Fruit fly (Drosophila melanogaster): Measurements from ENCODE around the gene sd.
A peak's percentile ranks its signal among the peaks of the same experiment; 100 is the strongest.
"Not testable (repeated sequence)": the region's sequence is repeated elsewhere in the genome, so short reads cannot be mapped to it uniquely, and the experiment has no call there.

sd gene

DNA sequence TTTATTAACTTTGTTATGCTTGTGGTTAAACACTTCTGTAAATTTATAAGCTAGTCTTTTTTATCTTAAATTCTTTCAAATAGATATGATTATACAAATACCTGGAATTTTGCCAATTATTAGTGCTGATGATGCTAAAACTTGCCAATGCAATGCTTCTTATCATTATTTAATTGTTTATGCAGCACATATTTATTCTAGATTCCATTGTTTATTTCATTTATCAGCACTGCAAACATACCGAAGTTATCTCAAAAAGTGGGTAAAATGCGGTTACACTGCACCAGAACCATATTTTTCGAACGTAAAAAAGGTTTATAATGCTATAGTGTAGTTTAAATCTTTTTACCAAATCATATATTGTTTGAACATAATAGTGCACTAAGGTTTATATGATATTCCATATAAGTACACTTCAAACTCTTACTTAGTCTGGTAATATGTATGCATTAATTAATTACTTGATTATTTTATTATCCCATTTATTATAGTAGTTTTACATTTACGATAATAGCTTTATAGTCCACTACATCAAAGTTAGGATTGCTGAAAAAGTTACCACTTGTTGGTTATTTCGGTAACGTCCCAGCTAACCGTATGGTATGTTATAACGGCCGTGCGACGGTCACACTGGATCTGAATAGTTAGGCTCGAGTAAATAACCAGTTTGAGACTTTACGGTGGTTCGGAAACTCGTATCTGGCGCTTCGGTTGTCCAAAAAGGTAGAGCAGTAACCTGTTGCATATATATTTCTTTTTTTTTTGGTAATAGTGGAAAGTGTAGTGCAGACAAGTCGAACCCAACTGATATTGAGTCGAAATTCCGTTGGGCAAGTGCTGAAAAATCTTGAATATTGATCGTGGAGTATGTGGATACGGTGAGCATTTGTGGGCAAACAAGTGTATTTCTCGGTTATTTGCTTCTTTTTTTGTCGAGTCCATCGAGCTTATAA lies 15.7 kb upstream of the sd start, which contains the start of gene Rhp:
TSS of gene Rhp (plus strand) at position 663 of the 953 bp plus-strand sequence.
- TF ChIP-seq noc (tag; optimal IDR thresholded peaks at IDR 0.05), result no peak

DNA sequence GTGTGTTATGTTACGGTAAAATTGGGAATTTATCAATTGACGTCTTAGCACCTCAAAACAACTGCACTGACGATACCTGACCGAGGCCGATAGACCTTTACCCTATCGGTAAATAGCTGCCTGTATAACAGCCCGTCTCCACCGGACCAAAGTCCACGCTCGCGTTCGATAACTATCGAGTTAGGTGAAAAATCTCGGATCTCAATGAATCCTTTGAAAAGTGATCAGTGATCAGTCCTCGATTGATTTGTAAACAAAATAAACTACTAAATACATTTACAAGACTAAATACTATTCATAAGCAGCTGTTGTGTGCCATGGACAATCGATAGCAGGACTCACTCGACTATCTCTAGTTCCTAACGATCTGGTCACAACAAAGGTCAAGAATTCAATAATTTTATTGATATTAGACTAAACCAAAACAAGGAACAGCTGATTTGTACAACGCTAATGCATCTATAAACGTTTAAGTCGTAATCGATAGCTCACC lies 8.2 kb upstream of the sd start, which contains the start of gene sordd1:
TSS of gene sordd1 (minus strand) at position 78 of the 493 bp plus-strand sequence.
- TF ChIP-seq noc (tag; optimal IDR thresholded peaks at IDR 0.05), result not testable (repeated sequence)

DNA sequence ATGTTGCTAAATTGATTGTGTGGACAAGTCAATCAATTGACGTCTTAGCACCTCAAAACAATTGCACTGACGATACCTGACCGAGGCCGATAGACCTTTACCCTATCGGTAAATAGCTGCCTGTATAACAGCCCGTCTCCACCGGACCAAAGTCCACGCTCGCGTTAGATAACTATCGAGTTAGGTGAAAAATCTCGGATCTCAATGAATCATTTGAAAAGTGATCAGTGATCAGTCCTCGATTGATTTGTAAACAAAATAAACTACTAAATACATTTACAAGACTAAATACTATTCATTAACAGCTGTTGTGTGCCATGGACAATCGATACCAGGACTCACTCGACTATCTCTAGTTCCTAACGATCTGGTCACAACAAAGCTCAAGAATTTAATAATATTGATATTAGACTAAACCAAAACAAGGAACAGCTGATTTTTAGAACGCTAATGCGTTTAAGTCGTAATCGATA lies 5.0 kb upstream of the sd start, which contains the start of the genes sordd2 and CG15602:
TSS of gene sordd2 (minus strand) at position 78 of the 473 bp plus-strand sequence.
TSS of gene CG15602 (plus strand) at position 342 of the 473 bp plus-strand sequence.
- not testable (repeated sequence) for TF ChIP-seq noc (tag; optimal IDR thresholded peaks at IDR 0.05)

DNA sequence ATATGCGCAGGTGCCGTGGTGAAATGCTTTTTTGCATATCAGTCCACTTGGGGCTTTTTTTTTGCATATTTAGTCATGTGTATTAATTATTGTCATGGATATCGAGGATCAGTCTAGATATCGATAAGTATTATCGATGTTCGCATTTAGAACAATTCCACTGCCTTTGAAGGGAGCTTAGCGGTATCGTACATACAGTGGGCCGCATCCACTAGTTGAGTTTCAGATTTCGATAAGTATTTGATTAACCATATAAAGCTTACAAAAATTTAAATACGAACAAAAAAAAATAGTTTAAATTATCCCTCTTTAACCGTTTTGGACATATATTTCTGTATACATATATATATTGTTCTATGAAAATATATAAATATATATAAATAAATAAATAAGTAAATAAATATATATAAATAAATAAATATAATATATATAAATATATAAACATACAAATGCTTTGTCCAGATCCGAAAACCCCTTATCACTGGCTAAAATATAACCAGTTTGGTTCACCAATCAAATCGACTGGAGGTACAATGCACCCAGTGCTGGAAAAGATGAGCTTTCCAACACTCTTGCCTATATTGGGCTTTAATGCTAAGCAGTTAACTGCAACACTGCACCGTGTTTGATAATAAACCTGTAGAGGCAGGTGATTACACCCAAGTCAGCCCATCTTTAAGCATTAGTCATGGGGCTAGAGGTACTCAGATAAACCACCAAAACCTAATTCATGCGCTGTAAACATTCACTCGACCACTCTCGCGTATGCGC lies 1.1 kb upstream of the sd start:
- no peak for TF ChIP-seq noc (tag; optimal IDR thresholded peaks at IDR 0.05)

DNA sequence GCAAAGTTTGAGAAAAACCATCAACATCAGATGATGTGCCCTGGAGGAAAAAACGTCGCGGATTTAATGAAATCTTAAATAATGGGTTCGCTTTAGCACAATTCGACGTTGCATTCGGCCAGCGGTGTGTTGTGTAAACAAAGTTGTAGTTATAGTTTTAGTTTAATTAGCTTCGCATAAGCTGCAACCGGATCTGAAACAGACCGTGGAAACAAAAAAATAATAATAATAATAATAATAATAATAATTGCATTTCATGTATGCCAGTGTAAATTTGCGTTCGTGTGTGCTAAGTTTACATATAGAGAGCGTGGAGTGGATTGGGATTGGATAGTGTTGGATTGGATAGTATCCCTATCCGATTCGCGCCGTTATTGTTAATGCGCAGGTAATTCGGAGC lies 620 bp downstream of the sd start:
- TF ChIP-seq noc (tag; optimal IDR thresholded peaks at IDR 0.05), result no peak

DNA sequence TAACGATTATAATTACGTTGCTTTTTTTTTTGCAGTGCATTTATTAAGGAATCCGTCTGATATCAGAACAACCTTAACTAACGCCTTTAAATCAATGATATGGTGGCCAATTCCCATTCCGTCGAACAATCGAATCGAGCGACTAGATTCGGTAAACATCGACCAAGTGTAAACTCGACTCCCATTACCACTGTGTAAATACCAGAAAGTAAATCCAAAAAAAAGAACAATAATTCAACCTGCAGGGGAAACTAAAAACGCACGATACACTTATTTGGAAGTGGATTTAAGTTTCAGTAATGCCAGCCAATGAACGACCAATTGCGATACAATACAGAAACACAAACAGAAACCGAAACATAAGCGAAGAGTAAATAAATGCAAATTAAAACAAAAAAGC lies 1.4 kb downstream of the sd start:
- TF ChIP-seq noc (tag; optimal IDR thresholded peaks at IDR 0.05), result no peak

DNA sequence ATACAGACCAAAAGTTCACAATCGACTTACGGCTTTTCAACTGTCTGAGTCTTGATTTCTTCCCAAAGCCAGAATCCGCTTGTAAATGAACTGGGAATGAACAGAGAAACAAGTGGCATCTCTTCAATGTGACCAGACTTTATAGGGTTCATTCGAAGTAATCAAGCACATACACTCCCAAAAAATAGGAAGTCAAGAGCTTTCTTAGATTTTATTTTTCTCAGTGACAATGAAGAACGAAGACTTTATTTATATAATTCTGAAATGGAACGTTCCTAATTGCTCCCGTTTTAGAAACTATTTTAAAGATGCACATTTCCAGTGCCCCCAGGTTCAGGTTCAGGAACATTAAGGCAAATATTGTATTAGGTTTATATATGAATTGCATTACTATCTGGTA lies 3.7 kb downstream of the sd start:
- TF ChIP-seq noc (tag; optimal IDR thresholded peaks at IDR 0.05), result no peak

DNA sequence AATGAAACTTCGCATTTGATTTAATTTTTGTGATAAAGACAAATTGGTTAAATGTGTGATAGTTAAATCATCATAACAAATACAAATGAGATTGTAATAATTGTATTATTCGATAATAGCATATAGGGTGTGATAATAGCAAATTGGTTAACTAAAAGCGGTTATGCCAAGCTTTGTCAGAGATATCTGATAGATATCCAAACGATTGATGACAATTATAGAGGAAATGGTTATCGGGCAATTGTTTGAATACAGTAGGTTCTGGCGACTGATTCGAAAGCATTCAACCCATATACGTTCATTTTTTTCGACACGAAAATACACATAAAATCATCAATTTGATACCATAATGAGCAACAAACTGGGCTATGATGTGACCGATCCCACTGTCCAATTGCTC lies 5.1 kb downstream of the sd start, which contains the start of gene CG8509:
TSS of gene CG8509 (plus strand) at position 301 of the 400 bp plus-strand sequence.
- no peak for TF ChIP-seq noc (tag; optimal IDR thresholded peaks at IDR 0.05)

DNA sequence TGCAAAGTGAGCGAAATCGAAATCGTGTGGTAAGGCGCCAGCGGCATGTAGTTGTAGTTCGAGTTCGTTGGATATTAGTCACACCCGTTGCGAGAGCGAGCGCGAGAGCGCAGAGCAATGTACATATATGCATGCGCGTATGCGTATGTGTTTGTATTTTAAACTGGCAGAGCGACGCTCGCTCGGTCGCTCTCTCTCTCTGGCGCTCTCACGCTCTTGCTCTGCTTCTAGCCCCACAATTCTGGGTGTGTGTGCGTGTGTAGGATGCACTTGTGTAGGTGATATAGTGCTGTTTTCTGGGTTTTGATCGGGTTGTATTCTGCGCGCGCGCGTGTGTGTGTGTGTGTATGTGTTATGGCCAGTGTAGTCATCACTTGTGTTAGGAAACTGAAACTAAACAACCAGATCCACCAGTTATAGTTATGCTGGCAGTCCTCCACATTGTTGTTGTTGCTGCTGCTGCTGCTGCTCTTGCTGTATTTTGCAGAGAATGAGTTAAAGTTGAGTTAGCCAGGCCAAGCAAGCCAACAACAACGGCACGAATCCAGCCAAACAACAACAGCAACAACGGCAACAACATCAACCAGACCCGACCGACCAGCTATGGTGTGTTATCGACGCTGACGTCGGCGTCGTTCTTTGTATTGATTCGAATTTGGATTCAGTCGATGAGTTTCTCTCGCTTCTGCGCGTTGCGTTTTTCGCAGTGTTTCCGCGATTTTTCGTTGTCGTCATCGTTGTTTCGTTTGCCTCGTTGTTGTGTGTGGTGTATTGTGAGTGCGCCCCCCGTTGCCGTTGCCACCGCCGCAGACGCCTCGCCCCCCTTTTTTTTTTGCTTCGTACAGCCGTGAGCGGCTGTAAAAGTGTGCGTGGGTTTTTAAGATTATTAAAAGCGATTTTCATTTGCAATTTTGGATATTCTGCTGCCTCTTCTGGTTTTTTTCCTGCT lies 7.8 kb downstream of the sd start:
- peak; percentile 46 for TF ChIP-seq noc (tag; optimal IDR thresholded peaks at IDR 0.05)

DNA sequence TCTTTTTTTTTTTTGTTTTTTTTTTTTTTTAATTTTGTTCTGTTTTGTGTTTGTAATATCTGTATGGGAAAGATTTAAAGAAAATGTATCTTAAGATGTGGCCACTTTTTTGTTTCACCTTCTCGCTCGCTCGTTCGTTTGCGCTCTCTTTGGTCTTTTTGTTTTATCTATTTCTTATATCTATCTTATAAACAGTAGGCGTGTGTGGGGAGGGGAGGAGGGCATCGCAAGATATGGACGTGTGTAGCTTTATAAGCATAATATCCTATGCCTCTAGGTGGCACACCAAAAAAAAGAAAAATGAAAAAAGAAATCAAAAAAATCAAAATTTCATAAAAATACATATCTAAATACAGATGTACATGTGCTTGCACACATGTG lies 8.4 kb downstream of the sd start:
- no peak for TF ChIP-seq noc (tag; optimal IDR thresholded peaks at IDR 0.05)

DNA sequence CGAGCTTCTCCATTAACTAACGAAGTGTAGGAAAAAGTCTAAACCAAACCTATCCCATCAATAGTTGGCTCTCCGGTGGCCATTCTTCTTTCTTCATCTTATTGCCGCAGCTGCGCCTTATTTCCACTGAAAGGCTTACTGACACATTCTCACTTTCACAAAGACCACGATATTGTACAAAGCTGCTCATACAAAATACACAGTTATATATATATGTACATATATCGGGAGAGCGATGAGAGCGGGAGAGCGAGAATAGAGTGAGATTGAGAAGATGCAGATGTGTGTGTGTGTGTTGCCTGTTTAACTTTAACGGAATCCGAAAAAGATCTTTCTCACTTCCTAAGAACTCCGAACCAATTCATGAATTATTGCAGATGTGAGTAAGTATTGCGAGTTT lies 9.1 kb downstream of the sd start:
- TF ChIP-seq noc (tag; optimal IDR thresholded peaks at IDR 0.05), result no peak

DNA sequence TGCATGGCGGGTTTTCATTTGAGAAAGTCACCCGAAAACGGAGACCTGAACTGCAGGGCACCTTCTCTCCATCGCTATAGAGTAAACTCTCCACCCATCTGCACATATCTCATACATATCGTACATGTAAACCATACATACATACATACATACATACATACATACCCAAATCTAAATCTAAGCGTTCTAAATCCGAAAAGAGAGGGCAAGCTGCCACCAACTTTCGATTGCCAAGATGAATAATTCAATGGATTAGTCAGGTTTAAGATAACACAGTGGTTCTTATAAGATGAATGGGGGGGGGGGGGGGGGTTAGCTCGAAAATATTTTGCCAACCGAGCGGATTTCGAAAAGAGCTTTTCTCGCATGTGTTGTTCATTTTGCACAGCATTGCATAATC lies 10.3 kb downstream of the sd start:
- no peak for TF ChIP-seq noc (tag; optimal IDR thresholded peaks at IDR 0.05)

DNA sequence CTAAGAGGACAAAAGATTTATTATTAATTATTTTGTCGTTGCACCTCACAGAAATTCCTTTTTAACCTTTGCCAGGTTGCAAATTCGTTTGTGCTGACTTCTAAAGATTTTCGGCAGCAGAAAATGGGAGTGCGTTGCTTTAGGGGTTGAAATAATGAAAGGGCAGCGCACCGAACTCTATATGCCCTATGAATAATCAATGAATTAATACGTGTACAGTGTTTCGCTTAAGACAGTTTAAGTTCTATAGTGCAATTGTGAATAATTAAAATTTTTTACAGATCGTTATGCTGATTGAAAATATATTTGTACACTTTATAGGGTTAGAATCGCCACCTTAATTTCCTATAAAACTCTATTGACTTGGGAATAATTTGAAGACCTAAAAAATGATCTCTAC lies 12.0 kb downstream of the sd start:
- no peak for TF ChIP-seq noc (tag; optimal IDR thresholded peaks at IDR 0.05)

DNA sequence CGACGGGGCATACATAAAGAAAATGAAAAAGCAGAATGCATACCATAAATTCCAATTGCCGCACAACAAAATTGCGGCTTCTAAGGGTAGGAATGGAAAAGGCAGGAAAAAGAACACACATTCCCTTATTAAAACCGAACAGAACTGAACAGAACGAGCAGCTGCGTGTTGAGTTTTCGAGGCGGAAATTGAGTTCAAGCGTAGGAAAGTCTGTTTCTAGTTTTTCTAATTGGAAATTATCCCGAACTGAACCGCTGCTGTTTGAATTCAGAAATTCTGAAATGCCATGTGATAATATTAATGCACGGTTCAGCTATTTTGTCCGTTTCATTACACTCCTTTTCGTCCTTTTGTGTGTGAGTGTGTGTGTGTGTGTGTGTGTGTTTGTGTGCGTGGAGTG lies 12.7 kb downstream of the sd start:
- TF ChIP-seq noc (tag; optimal IDR thresholded peaks at IDR 0.05), result no peak

DNA sequence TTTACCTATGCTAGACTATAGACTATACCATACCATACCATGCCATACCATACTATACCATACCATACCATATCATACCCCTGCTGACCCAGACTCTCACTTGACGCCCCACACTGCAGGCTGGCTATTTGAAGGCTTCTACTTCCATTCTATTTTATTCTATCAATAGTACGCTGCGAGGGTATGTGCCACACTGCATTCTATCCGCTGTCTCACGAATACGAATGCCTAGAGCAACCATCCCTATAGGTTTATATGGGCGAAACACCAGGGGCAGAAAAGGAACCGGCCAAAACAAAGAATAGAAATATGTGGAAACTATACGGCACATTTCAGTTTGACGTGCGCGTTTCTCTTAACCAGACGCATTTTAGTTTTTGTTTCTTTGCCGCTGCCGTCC lies 13.7 kb downstream of the sd start:
- TF ChIP-seq noc (tag; optimal IDR thresholded peaks at IDR 0.05), result no peak
